Fruit fly (Drosophila melanogaster) whole organism, embryonic: ENCODE measurements around the gene CG4658.

Experiments
- Atf-2 ChIP-seq: fragments of 200-800 bp; sonication (Bioruptor generic); optimal IDR thresholded peaks from 2 replicates; lab custom pipeline; 2016; ENCODE audit warnings: missing biosample characterization, missing genetic modification characterization
- Bgb ChIP-seq: fragments of 200-800 bp; sonication (Bioruptor generic); IDR thresholded peaks from 2 replicates; pipeline ENCODE4 v1.3.6; 2022; ENCODE audit warnings: missing biosample characterization, missing genetic modification characterization; ENCODE audit not compliant: partially characterized antibody
- C15 ChIP-seq: fragments of 200-800 bp; sonication (Bioruptor generic); IDR thresholded peaks from 3 replicates; pipeline ENCODE4 v1.3.6; 2022; ENCODE audit warnings: missing biosample characterization, missing genetic modification characterization
- CG11085 ChIP-seq: fragments of 200-800 bp; sonication (Bioruptor generic); IDR thresholded peaks from 2 replicates; pipeline ENCODE4 v1.3.6; 2022; ENCODE audit warnings: missing biosample characterization, missing genetic modification characterization
- CG12236 ChIP-seq: fragments of 200-800 bp; sonication (Bioruptor generic); optimal IDR thresholded peaks from 2 replicates; lab custom pipeline; 2016; ENCODE audit warnings: missing biosample characterization, missing genetic modification characterization
- CG13775 ChIP-seq: fragments of 200-800 bp; sonication (Bioruptor generic); optimal IDR thresholded peaks from 3 replicates; lab custom pipeline; 2017; ENCODE audit warnings: missing biosample characterization, mild to moderate bottlenecking, missing genetic modification characterization
- CG14014 ChIP-seq: fragments of 200-800 bp; sonication (Bioruptor generic); IDR thresholded peaks from 2 replicates; pipeline ENCODE4 v1.3.6; 2022; ENCODE audit warnings: missing biosample characterization, missing genetic modification characterization
- CG14860 ChIP-seq: fragments of 200-800 bp; sonication (Bioruptor generic); IDR thresholded peaks from 3 replicates; pipeline ENCODE4 v1.3.6; 2022; ENCODE audit warnings: missing biosample characterization, missing genetic modification characterization; ENCODE audit not compliant: partially characterized antibody
- CG1647 ChIP-seq: fragments of 200-800 bp; sonication (Bioruptor generic); optimal IDR thresholded peaks from 3 replicates; lab custom pipeline; 2016; ENCODE audit warnings: missing biosample characterization, missing genetic modification characterization
- CG17359 ChIP-seq: fragments of 200-800 bp; sonication (Bioruptor generic); optimal IDR thresholded peaks from 3 replicates; lab custom pipeline; 2018; ENCODE audit warnings: missing biosample characterization, mild to moderate bottlenecking, missing genetic modification characterization, moderate library complexity
- CG18599 ChIP-seq: fragments of 200-800 bp; sonication (Bioruptor generic); optimal IDR thresholded peaks from 3 replicates; lab custom pipeline; 2017; ENCODE audit warnings: missing biosample characterization, missing genetic modification characterization, mild to moderate bottlenecking, moderate library complexity, missing genetic modification reagents
- CG2678 ChIP-seq: fragments of 200-800 bp; sonication (Bioruptor generic); optimal IDR thresholded peaks from 3 replicates; lab custom pipeline; 2019; ENCODE audit warnings: missing biosample characterization, mild to moderate bottlenecking, missing genetic modification characterization, moderate library complexity
- CG31224 ChIP-seq: fragments of 200-800 bp; sonication (Bioruptor generic); IDR thresholded peaks from 2 replicates; pipeline ENCODE4 v1.3.6; 2022; ENCODE audit warnings: missing biosample characterization, missing genetic modification characterization
- CG5953 ChIP-seq: fragments of 200-800 bp; sonication (Bioruptor generic); IDR thresholded peaks from 2 replicates; pipeline ENCODE4 v1.3.6; 2022; ENCODE audit warnings: missing biosample characterization, missing genetic modification characterization
- CG7372 ChIP-seq: fragments of 200-800 bp; sonication (Bioruptor generic); IDR thresholded peaks from 2 replicates; pipeline ENCODE4 v1.3.6; 2022; ENCODE audit warnings: missing biosample characterization, missing genetic modification characterization
- CG7928 ChIP-seq: fragments of 200-800 bp; sonication (Bioruptor generic); optimal IDR thresholded peaks from 2 replicates; lab custom pipeline; 2017; ENCODE audit warnings: missing biosample characterization, mild to moderate bottlenecking, missing genetic modification characterization
- CG7963 ChIP-seq: fragments of 200-800 bp; sonication (Bioruptor generic); IDR thresholded peaks from 3 replicates; pipeline ENCODE4 v1.3.6; 2022; ENCODE audit warnings: missing biosample characterization, missing genetic modification characterization; ENCODE audit not compliant: partially characterized antibody
- CG9215 ChIP-seq: fragments of 200-800 bp; sonication (Bioruptor generic); IDR thresholded peaks from 2 replicates; pipeline ENCODE4 v1.3.6; 2022; ENCODE audit warnings: missing biosample characterization, missing genetic modification characterization
- ERR ChIP-seq: fragments of 200-800 bp; sonication (Bioruptor generic); optimal IDR thresholded peaks from 2 replicates; lab custom pipeline; 2016; ENCODE audit warnings: missing biosample characterization, missing genetic modification characterization
- HLH3B ChIP-seq: fragments of 200-800 bp; sonication (Bioruptor generic); IDR thresholded peaks from 2 replicates; pipeline ENCODE4 v1.3.6; 2022; ENCODE audit warnings: missing biosample characterization, missing genetic modification characterization
- MTF-1 ChIP-seq: fragments of 200-800 bp; sonication (Bioruptor generic); optimal IDR thresholded peaks from 2 replicates; lab custom pipeline; 2018; ENCODE audit warnings: missing biosample characterization, mild to moderate bottlenecking, missing genetic modification characterization, borderline replicate concordance
- NK7.1 ChIP-seq: fragments of 200-800 bp; sonication (Bioruptor generic); optimal IDR thresholded peaks from 3 replicates; lab custom pipeline; 2016; ENCODE audit warnings: missing biosample characterization, missing genetic modification characterization
- Sox102F ChIP-seq: fragments of 200-800 bp; sonication (Bioruptor generic); optimal IDR thresholded peaks from 2 replicates; lab custom pipeline; 2018; ENCODE audit warnings: missing biosample characterization, mild to moderate bottlenecking, missing genetic modification characterization, moderate library complexity
- Trl ChIP-seq, 3 experiments: fragments of >200 bp in 2 of 3; fragments of 200-800 bp in 1 of 3; sonication (Bioruptor generic) in 1 of 3; optimal IDR thresholded peaks; 2 replicates in 1 of 3; 3 replicates in 2 of 3; lab custom pipeline; 2016 to 2017; ENCODE audit warnings: missing biosample characterization in 1 of 3, missing genetic modification characterization in 1 of 3
- Usf ChIP-seq: fragments of 200-800 bp; sonication (Bioruptor generic); optimal IDR thresholded peaks from 2 replicates; lab custom pipeline; 2017; ENCODE audit warnings: missing genotype, missing biosample characterization, missing genetic modification characterization
- ab ChIP-seq: fragments of 200-800 bp; sonication (Bioruptor generic); optimal IDR thresholded peaks from 2 replicates; lab custom pipeline; 2016; ENCODE audit warnings: missing biosample characterization, missing genetic modification characterization
- ac ChIP-seq: fragments of 200-800 bp; sonication (Bioruptor generic); optimal IDR thresholded peaks from 3 replicates; lab custom pipeline; 2017; ENCODE audit warnings: missing biosample characterization, mild to moderate bottlenecking, missing genetic modification characterization
- ap ChIP-seq: fragments of 200-800 bp; sonication (Bioruptor generic); IDR thresholded peaks from 2 replicates; pipeline ENCODE4 v1.3.6; 2022; ENCODE audit warnings: missing biosample characterization, missing genetic modification characterization
- bbx ChIP-seq: fragments of 200-800 bp; sonication (Bioruptor generic); IDR thresholded peaks from 2 replicates; pipeline ENCODE4 v1.3.6; 2022; ENCODE audit warnings: missing biosample characterization, missing genetic modification characterization; ENCODE audit not compliant: partially characterized antibody
- chn ChIP-seq: fragments of 200-800 bp; sonication (Bioruptor generic); optimal IDR thresholded peaks from 2 replicates; lab custom pipeline; 2016; ENCODE audit warnings: missing biosample characterization, missing genetic modification characterization
- cwo ChIP-seq: fragments of 200-800 bp; sonication (Bioruptor generic); optimal IDR thresholded peaks from 3 replicates; lab custom pipeline; 2017; ENCODE audit warnings: missing biosample characterization, missing genetic modification characterization, mild to moderate bottlenecking, moderate library complexity, missing genetic modification reagents
- da ChIP-seq: fragments of 200-800 bp; sonication (Bioruptor generic); optimal IDR thresholded peaks from 2 replicates; lab custom pipeline; 2016; ENCODE audit warnings: missing biosample characterization, missing genetic modification characterization
- fd96Cb ChIP-seq: fragments of 200-800 bp; sonication (Bioruptor generic); optimal IDR thresholded peaks from 2 replicates; lab custom pipeline; 2018; ENCODE audit warnings: missing biosample characterization, mild to moderate bottlenecking, missing genetic modification characterization, moderate library complexity
- gcm ChIP-seq: fragments of 200-800 bp; sonication (Bioruptor generic); optimal IDR thresholded peaks from 2 replicates; lab custom pipeline; 2019; ENCODE audit warnings: missing biosample characterization, mild to moderate bottlenecking, missing genetic modification characterization, moderate library complexity
- hbn ChIP-seq: fragments of 200-800 bp; sonication (Bioruptor generic); IDR thresholded peaks from 2 replicates; pipeline ENCODE4 v1.3.6; 2022; ENCODE audit warnings: missing biosample characterization, missing genetic modification characterization; ENCODE audit not compliant: partially characterized antibody
- hth ChIP-seq: fragments of >200 bp; optimal IDR thresholded peaks from 2 replicates; lab custom pipeline; 2017; ENCODE audit warnings: inconsistent platforms
- knrl ChIP-seq: fragments of 200-800 bp; sonication (Bioruptor generic); IDR thresholded peaks from 3 replicates; pipeline ENCODE4 v1.3.6; 2022; ENCODE audit warnings: missing biosample characterization, missing genetic modification characterization; ENCODE audit not compliant: partially characterized antibody
- lbe ChIP-seq: fragments of 200-800 bp; sonication (Bioruptor generic); optimal IDR thresholded peaks from 2 replicates; lab custom pipeline; 2016; ENCODE audit warnings: missing biosample characterization, mild to moderate bottlenecking, missing genetic modification characterization
- nerfin-1 ChIP-seq: fragments of 200-800 bp; sonication (Bioruptor generic); optimal IDR thresholded peaks from 3 replicates; lab custom pipeline; 2019; ENCODE audit warnings: missing biosample characterization, mild to moderate bottlenecking, missing genetic modification characterization, moderate library complexity
- nmo ChIP-seq: fragments of 200-800 bp; sonication (Bioruptor generic); optimal IDR thresholded peaks from 2 replicates; lab custom pipeline; 2018; ENCODE audit warnings: missing biosample characterization, mild to moderate bottlenecking, missing genetic modification characterization, moderate library complexity
- pnt ChIP-seq: fragments of 200-800 bp; sonication (Bioruptor generic); optimal IDR thresholded peaks from 3 replicates; lab custom pipeline; 2016; ENCODE audit warnings: missing biosample characterization, missing genetic modification characterization
- psq ChIP-seq: fragments of 200-800 bp; sonication (Bioruptor generic); optimal IDR thresholded peaks from 2 replicates; lab custom pipeline; 2017; ENCODE audit warnings: missing biosample characterization, missing genetic modification characterization
- ro ChIP-seq: fragments of 200-800 bp; sonication (Bioruptor generic); IDR thresholded peaks from 2 replicates; pipeline ENCODE4 v1.3.6; 2022; ENCODE audit warnings: missing biosample characterization, missing genetic modification characterization
- salm ChIP-seq: fragments of 200-800 bp; sonication (Bioruptor generic); optimal IDR thresholded peaks from 2 replicates; lab custom pipeline; 2018; ENCODE audit warnings: missing biosample characterization, mild to moderate bottlenecking, missing genetic modification characterization
- schlank ChIP-seq: fragments of 200-800 bp; sonication (Bioruptor generic); optimal IDR thresholded peaks from 2 replicates; lab custom pipeline; 2018; ENCODE audit warnings: missing biosample characterization, mild to moderate bottlenecking, missing genetic modification characterization
- tna ChIP-seq: fragments of 200-800 bp; sonication (Bioruptor generic); IDR thresholded peaks from 2 replicates; pipeline ENCODE4 v1.3.6; 2022; ENCODE audit warnings: missing biosample characterization, missing genetic modification characterization; ENCODE audit not compliant: partially characterized antibody
- trem ChIP-seq: fragments of 200-800 bp; optimal IDR thresholded peaks from 3 replicates; lab custom pipeline; 2019; ENCODE audit warnings: missing biosample characterization, mild to moderate bottlenecking, missing genetic modification characterization, moderate library complexity
- trh ChIP-seq: fragments of 200-800 bp; sonication (Bioruptor generic); optimal IDR thresholded peaks from 2 replicates; lab custom pipeline; 2016; ENCODE audit warnings: missing biosample characterization, missing genetic modification characterization
- unc-4 ChIP-seq: fragments of 200-800 bp; sonication (Bioruptor generic); IDR thresholded peaks from 2 replicates; pipeline ENCODE4 v1.3.6; 2022; ENCODE audit warnings: missing biosample characterization, missing genetic modification characterization; ENCODE audit not compliant: partially characterized antibody
- zf30C ChIP-seq: fragments of 200-800 bp; sonication (Bioruptor generic); optimal IDR thresholded peaks from 3 replicates; lab custom pipeline; 2018; ENCODE audit warnings: missing biosample characterization, mild to moderate bottlenecking, missing genetic modification characterization

CG4658 gene

DNA sequence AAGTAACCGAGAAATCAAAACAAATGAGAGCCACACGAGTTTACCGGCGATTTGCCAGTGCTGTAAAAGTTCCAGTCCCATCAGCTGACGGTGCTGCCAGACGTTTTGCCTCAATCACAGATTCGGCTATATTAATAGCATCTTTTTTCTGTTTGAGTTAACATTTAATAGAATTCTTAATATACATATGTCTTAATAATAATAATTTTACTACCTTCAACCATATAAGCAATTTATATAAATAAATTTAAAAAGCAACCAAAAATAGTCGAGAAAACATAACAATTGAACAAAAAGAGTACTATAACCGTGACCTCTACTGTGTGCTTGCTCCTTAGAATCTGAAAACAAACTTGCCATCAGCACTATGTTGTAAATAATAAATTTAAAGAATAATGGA lies 2.8 kb upstream of the CG4658 start, which contains the start of the genes CG13126 and CG4709 (continued):
- TF ChIP-seq nerfin-1 (tag; lab: Kevin White, UChicago) = peak; percentile 92
- TF ChIP-seq CG14014 = peak; percentile 87
- TF ChIP-seq CG17359 (tag; lab: Kevin White, UChicago) = peak; percentile 95
- no peak for TF ChIP-seq hbn
- no peak for TF ChIP-seq knrl (GFP tag; lab: Robert Waterston, UW)
- TF ChIP-seq cwo = peak; percentile 88
- peak; percentile 93 for TF ChIP-seq gcm (GFP tag; lab: Kevin White, UChicago)
- TF ChIP-seq CG31224 (GFP tag; lab: Robert Waterston, UW) = peak; percentile 79
- TF ChIP-seq unc-4 (GFP tag; lab: Robert Waterston, UW) = 0 out of 2 replicates have a peak, but pooled peaks have one; percentile 25
- TF ChIP-seq nmo (GFP tag; lab: Kevin White, UChicago) = peak; percentile 97
- peak; percentile 96 for TF ChIP-seq CG2678
- peak; percentile 6 for TF ChIP-seq CG12236 (GFP tag; lab: Kevin White, UChicago)
- peak; percentile 89 for TF ChIP-seq HLH3B (GFP tag; lab: Robert Waterston, UW)
- TF ChIP-seq trem (tag; lab: Kevin White, UChicago) = peak; percentile 96
- no peak for TF ChIP-seq da (GFP tag; lab: Kevin White, UChicago)
- peak; percentile 92 for TF ChIP-seq CG13775 (GFP tag; lab: Kevin White, UChicago)
- peak; percentile 89 for TF ChIP-seq lbe (GFP tag; lab: Kevin White, UChicago)
- TF ChIP-seq Atf-2 (GFP tag; lab: Kevin White, UChicago) = peak; percentile 10
- peak; percentile 59 for TF ChIP-seq CG1647 (GFP tag; lab: Kevin White, UChicago)
- TF ChIP-seq ab (GFP tag; lab: Kevin White, UChicago) = no peak
- peak; percentile 91 for TF ChIP-seq Sox102F (GFP tag; lab: Kevin White, UChicago)
- TF ChIP-seq ERR (GFP tag; lab: Kevin White, UChicago) = no peak
- no peak for TF ChIP-seq Trl (optimal IDR thresholded peaks at IDR 0.05; lab: Kevin White, UChicago)
- TF ChIP-seq Trl (GFP tag; optimal IDR thresholded peaks at IDR 0.05; lab: Kevin White, UChicago) = peak; percentile 40
- TF ChIP-seq NK7.1 (GFP tag; lab: Kevin White, UChicago) = peak; percentile 29
- peak; percentile 46 for TF ChIP-seq trh (GFP tag; lab: Kevin White, UChicago)
- peak; percentile 33 for TF ChIP-seq pnt (GFP tag; lab: Kevin White, UChicago)
- peak; percentile 96 for TF ChIP-seq CG18599 (GFP tag; lab: Kevin White, UChicago)
- TF ChIP-seq ap (GFP tag; lab: Robert Waterston, UW) = peak; percentile 83
- TF ChIP-seq tna = no peak
- peak; percentile 64 for TF ChIP-seq psq (GFP tag; lab: Kevin White, UChicago)
- TF ChIP-seq chn (GFP tag; lab: Kevin White, UChicago) = peak; percentile 51
- TF ChIP-seq CG7928 (GFP tag; lab: Kevin White, UChicago) = peak; percentile 46
- peak; percentile 91 for TF ChIP-seq fd96Cb
- TF ChIP-seq C15 = 0 out of 3 replicates have a peak, but pooled peaks have one; percentile 20
- peak; percentile 77 for TF ChIP-seq CG11085 (GFP tag; lab: Robert Waterston, UW)
- TF ChIP-seq salm (tag; lab: Kevin White, UChicago) = peak; percentile 82
- peak; percentile 67 for TF ChIP-seq MTF-1
- TF ChIP-seq CG9215 (GFP tag; lab: Robert Waterston, UW) = peak; percentile 85
- peak; percentile 83 for TF ChIP-seq CG7372
- TF ChIP-seq CG14860 (GFP tag; lab: Robert Waterston, UW) = no peak
- TF ChIP-seq Bgb (GFP tag; lab: Robert Waterston, UW) = no peak
- peak; percentile 24 for TF ChIP-seq schlank (tag; lab: Kevin White, UChicago)
- TF ChIP-seq hth (lab: Kevin White, UChicago) = no peak
- TF ChIP-seq CG5953 (GFP tag; lab: Robert Waterston, UW) = peak; percentile 53
- TF ChIP-seq bbx (GFP tag; lab: Robert Waterston, UW) = 0 out of 2 replicates have a peak, but pooled peaks have one; percentile 18
- no peak for TF ChIP-seq zf30C (GFP tag; lab: Kevin White, UChicago)
- no peak for TF ChIP-seq CG7963 (GFP tag; lab: Robert Waterston, UW)
- TF ChIP-seq Usf (GFP tag; lab: Kevin White, UChicago) = peak; percentile 57
- TF ChIP-seq ac (GFP tag; lab: Kevin White, UChicago) = peak; percentile 39
- TF ChIP-seq ro = peak; percentile 75
